Fruit fly (Drosophila melanogaster): ENCODE data around the gene CG5131.

Gene CG5131

DNA sequence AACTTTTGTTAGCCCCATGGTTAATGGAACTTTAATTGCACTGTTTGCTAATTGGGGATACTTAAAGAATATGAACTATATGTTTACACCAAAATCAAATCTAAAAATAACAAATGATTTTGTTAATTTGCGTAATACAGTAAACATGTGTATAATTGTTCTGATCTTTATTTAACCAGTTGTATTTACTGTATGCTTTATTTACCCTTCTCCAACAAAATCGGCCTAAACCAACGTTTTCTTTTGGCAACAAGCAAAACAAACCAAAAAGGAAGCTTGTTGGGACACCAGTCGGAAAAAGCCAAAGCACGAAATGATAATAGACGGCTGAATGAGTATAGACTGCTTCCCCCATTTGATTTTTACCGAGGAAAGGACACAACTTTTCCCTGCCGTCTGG is 13.7 kb upstream of the CG5131 start (continued):
- TF ChIP-seq nmo (GFP tag; optimal IDR thresholded peaks at IDR 0.05) (no peak), YL-1 (GFP tag; optimal IDR thresholded peaks at IDR 0.05) (no peak), Fer1 (GFP tag; optimal IDR thresholded peaks at IDR 0.05) (peak; percentile 85), pros (GFP tag; optimal IDR thresholded peaks at IDR 0.05) (no peak), Gsc (GFP tag; IDR thresholded peaks at IDR 0.05) (no peak), CG10274 (GFP tag; optimal IDR thresholded peaks at IDR 0.05) (no peak), ken (GFP tag; IDR thresholded peaks at IDR 0.05) (no peak), bowl (GFP tag; IDR thresholded peaks at IDR 0.05) (no peak), mld (GFP tag; IDR thresholded peaks at IDR 0.05; ENCODE audit: partially characterized antibody) (no peak), ind (GFP tag; optimal IDR thresholded peaks at IDR 0.05) (no peak), CG17912 (GFP tag; optimal IDR thresholded peaks at IDR 0.05) (no peak), Deaf1 (tag; optimal IDR thresholded peaks at IDR 0.05) (no peak), Six4 (GFP tag; optimal IDR thresholded peaks at IDR 0.05) (no peak), sisA (GFP tag; IDR thresholded peaks at IDR 0.05) (no peak), CG6272 (GFP tag; IDR thresholded peaks at IDR 0.05) (no peak), CG14860 (GFP tag; IDR thresholded peaks at IDR 0.05; ENCODE audit: partially characterized antibody) (no peak), CG30431 (GFP tag; optimal IDR thresholded peaks at IDR 0.05) (no peak), Dip2 (GFP tag; IDR thresholded peaks at IDR 0.05) (no peak), CG13287 (GFP tag; IDR thresholded peaks at IDR 0.05; ENCODE audit: partially characterized antibody) (no peak), odd (GFP tag; optimal IDR thresholded peaks at IDR 0.05) (no peak), NC2α (GFP tag; optimal IDR thresholded peaks at IDR 0.05) (no peak), lab (GFP tag; optimal IDR thresholded peaks at IDR 0.05) (peak; percentile 95), cg (GFP tag; optimal IDR thresholded peaks at IDR 0.05) (no peak), CG32532 (GFP tag; IDR thresholded peaks at IDR 0.05) (no peak; the same call in 1 of the 2 replicates), Atf3 (GFP tag; optimal IDR thresholded peaks at IDR 0.05) (no peak), dimm (GFP tag; IDR thresholded peaks at IDR 0.05) (no peak), ewg (GFP tag; optimal IDR thresholded peaks at IDR 0.05) (no peak), CG3407 (GFP tag; optimal IDR thresholded peaks at IDR 0.05) (no peak), CG4360 (GFP tag; IDR thresholded peaks at IDR 0.05) (no peak), rib (GFP tag; IDR thresholded peaks at IDR 0.05) (peak; percentile 87), fd102C (GFP tag; optimal IDR thresholded peaks at IDR 0.05) (no peak), Lpt (GFP tag; optimal IDR thresholded peaks at IDR 0.05) (no peak), sens (GFP tag) (no peak), Hmr (GFP tag; optimal IDR thresholded peaks at IDR 0.05) (peak; percentile 90), ttk (GFP tag; IDR thresholded peaks at IDR 0.05) (no peak), CG8765 (GFP tag; IDR thresholded peaks at IDR 0.05) (no peak), MESR4 (GFP tag; optimal IDR thresholded peaks at IDR 0.05) (no peak), HLH3B (GFP tag; IDR thresholded peaks at IDR 0.05) (no peak), yki (optimal IDR thresholded peaks at IDR 0.05) (no peak), esg (GFP tag; conservative IDR thresholded peaks at IDR 0.05) (no peak), kah (GFP tag; optimal IDR thresholded peaks at IDR 0.05) (no peak), salm (tag; optimal IDR thresholded peaks at IDR 0.05) (no peak), pnt (GFP tag; optimal IDR thresholded peaks at IDR 0.05) (peak; percentile 6), BEAF-32 (GFP tag; optimal IDR thresholded peaks at IDR 0.05) (no peak), Oli (tag; optimal IDR thresholded peaks at IDR 0.05) (no peak), kay (GFP tag; optimal IDR thresholded peaks at IDR 0.05) (peak; percentile 7), tna (GFP tag; IDR thresholded peaks at IDR 0.05; ENCODE audit: partially characterized antibody) (no peak), stc (GFP tag; IDR thresholded peaks at IDR 0.05) (no peak), mam (GFP tag; optimal IDR thresholded peaks at IDR 0.05) (peak; percentile 49), CG12219 (GFP tag; optimal IDR thresholded peaks at IDR 0.05) (no peak), CG11504 (tag; optimal IDR thresholded peaks at IDR 0.05) (no peak), Atf6 (GFP tag; IDR thresholded peaks at IDR 0.05) (peak; percentile 88), cas (GFP tag; IDR thresholded peaks at IDR 0.05) (no peak)
